Fruit fly (Drosophila melanogaster) whole organism, prepupa: ENCODE measurements around the gene CG3397.

Experiments
- Blimp-1 ChIP-seq: fragments of 200-800 bp; sonication (Bioruptor generic); optimal IDR thresholded peaks from 3 replicates; lab custom pipeline; 2017; ENCODE audit warnings: missing biosample characterization, missing genetic modification characterization, mild to moderate bottlenecking, moderate library complexity, missing genetic modification reagents
- CG6808 ChIP-seq: fragments of 200-800 bp; sonication (Bioruptor generic); optimal IDR thresholded peaks from 3 replicates; lab custom pipeline; 2017; ENCODE audit warnings: missing biosample characterization, missing genetic modification characterization, mild to moderate bottlenecking, moderate library complexity, missing genetic modification reagents
- Eip78C ChIP-seq: fragments of 200-800 bp; sonication (Bioruptor generic); peaks from one replicate; lab custom pipeline; 2016; ENCODE audit warnings: missing biosample characterization, missing genetic modification characterization
- Gug ChIP-seq: fragments of 200-800 bp; sonication (Bioruptor generic); IDR thresholded peaks from 2 replicates; pipeline ENCODE4 v1.3.6; 2022; ENCODE audit warnings: missing biosample characterization, missing genetic modification characterization
- Hr38 ChIP-seq: sonication (Bioruptor generic); optimal IDR thresholded peaks from 2 replicates; lab custom pipeline; 2016; ENCODE audit warnings: missing biosample characterization, missing genetic modification characterization
- OdsH ChIP-seq: fragments of 200-800 bp; sonication (Bioruptor generic); optimal IDR thresholded peaks from 3 replicates; lab custom pipeline; 2016; ENCODE audit warnings: missing biosample characterization, missing genetic modification characterization
- cyc ChIP-seq: fragments of 200-800 bp; sonication (Bioruptor generic); optimal IDR thresholded peaks from 3 replicates; lab custom pipeline; 2016; ENCODE audit warnings: missing biosample characterization, missing genetic modification characterization
- ss ChIP-seq, 2 experiments: fragments of 200-800 bp; sonication (Bioruptor generic); optimal IDR thresholded peaks; 2 replicates in 1 of 2; 3 replicates in 1 of 2; lab custom pipeline; 2017 to 2018; ENCODE audit warnings: mild to moderate bottlenecking in 2 of 2, missing biosample characterization in 2 of 2, missing genetic modification characterization in 2 of 2, moderate library complexity in 1 of 2

dm6 chr3R:12010202-12010824, 26.0 kb upstream of the CG3397 start, which contains the start of the genes KLHL18 and GCC185:
- TF ChIP-seq OdsH (GFP tag; lab: Kevin White, UChicago) = peak; percentile 88
- no peak for TF ChIP-seq ss (GFP tag; optimal IDR thresholded peaks at IDR 0.05; lab: Kevin White, UChicago)
- TF ChIP-seq Gug (GFP tag; lab: Robert Waterston, UW) = peak; percentile 61
- TF ChIP-seq CG6808 = peak; percentile 37
- TF ChIP-seq Hr38 (GFP tag; lab: Kevin White, UChicago) = no peak
- TF ChIP-seq Blimp-1 (GFP tag; lab: Kevin White, UChicago) = peak; percentile 6
- no peak for TF ChIP-seq Eip78C (GFP tag; lab: Kevin White, UChicago)
- TF ChIP-seq cyc = peak; percentile 87
